Worm (Caenorhabditis elegans) whole organism, young adult: ENCODE data around the gene clec-122.

ENCODE experiments used
- D2030.7 ChIP-seq: fragments of 200-800 bp; sonication (Bioruptor generic); IDR thresholded peaks from 2 replicates; pipeline ENCODE4 v1.3.6; 2022; ENCODE audit warnings: missing genetic modification reagents, missing genetic modification characterization, missing compliant biosample characterization
- efl-1 ChIP-seq: fragments of 150-350 bp; optimal IDR thresholded peaks from 2 replicates; lab custom pipeline; 2014; ENCODE audit warnings: missing biosample characterization, missing genetic modification reagents, missing genetic modification characterization
- madf-10 ChIP-seq: sonication (generic microtip); optimal IDR thresholded peaks from 2 replicates; lab custom pipeline; 2016; ENCODE audit warnings: mild to moderate bottlenecking, missing genetic modification characterization, missing compliant biosample characterization
- madf-3 ChIP-seq: fragments of 200-800 bp; sonication (Bioruptor generic); IDR thresholded peaks from 2 replicates; pipeline ENCODE4 v1.3.6; 2022; ENCODE audit warnings: missing genetic modification reagents, missing genetic modification characterization, missing compliant biosample characterization
- mcd-1 ChIP-seq: fragments of 200-800 bp; sonication (Bioruptor generic); IDR thresholded peaks from 2 replicates; pipeline ENCODE4 v1.3.6; 2022; ENCODE audit warnings: missing genetic modification reagents, missing genetic modification characterization, missing compliant biosample characterization
- rcor-1 ChIP-seq: fragments of 200-800 bp; sonication (Bioruptor generic); IDR thresholded peaks from 2 replicates; pipeline ENCODE4 v1.3.6; 2022; ENCODE audit warnings: missing genetic modification reagents, missing genetic modification characterization, missing compliant biosample characterization

DNA sequence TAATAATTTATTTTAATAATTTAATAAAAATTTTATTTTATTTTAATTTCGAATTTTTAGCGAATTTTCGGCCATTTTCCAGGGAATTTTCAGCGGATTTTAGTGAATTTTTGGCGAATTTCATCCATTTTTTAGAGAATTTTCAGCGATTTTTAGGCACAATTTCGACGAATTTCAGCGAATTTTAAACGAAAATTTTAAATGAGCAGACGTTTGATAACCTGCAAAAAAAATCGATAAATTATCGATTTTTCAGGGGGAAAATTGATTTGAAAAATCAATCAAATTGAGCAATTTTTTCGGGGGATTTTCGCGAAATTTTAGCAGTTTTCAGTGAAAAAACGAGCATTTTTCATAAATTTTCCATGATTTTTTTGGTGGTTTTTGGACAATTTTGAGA is 37.2 kb upstream of the clec-122 start:
- TF ChIP-seq D2030.7 (GFP tag; lab: Robert Waterston, UW) (no peak), rcor-1 (GFP tag; lab: Robert Waterston, UW) (no peak), madf-10 (tag; lab: Kevin White, UChicago) (no peak), efl-1 (GFP tag; lab: Kevin White, UChicago) (no peak), mcd-1 (GFP tag; lab: Robert Waterston, UW) (no peak), madf-3 (GFP tag; lab: Robert Waterston, UW) (no peak)
